Fruit fly (Drosophila melanogaster): ENCODE results near the gene Task7.

The Task7 gene

dm6 chr3R:9378644-9379411 is 33.3 kb downstream of the Task7 start (continued):
- no peak for TF ChIP-seq crp (GFP tag; optimal IDR thresholded peaks at IDR 0.05)
- peak; percentile 6 for TF ChIP-seq CG10543 (GFP tag; optimal IDR thresholded peaks at IDR 0.05)
- peak; percentile 48 for TF ChIP-seq dmrt99B (tag; optimal IDR thresholded peaks at IDR 0.05)
- TF ChIP-seq fd96Cb (tag; optimal IDR thresholded peaks at IDR 0.05) = peak; percentile 70
- TF ChIP-seq trem (tag; optimal IDR thresholded peaks at IDR 0.05) = peak; percentile 85
- 0 out of 2 replicates have a peak, but pooled peaks have one; percentile 15 for TF ChIP-seq CG8765 (GFP tag; IDR thresholded peaks at IDR 0.05)
- TF ChIP-seq Vsx1 (GFP tag; optimal IDR thresholded peaks at IDR 0.05) = peak; percentile 46
- peak; percentile 6 for TF ChIP-seq CG3065 (GFP tag; optimal IDR thresholded peaks at IDR 0.05)
- peak; percentile 7 for TF ChIP-seq CG18476 (GFP tag; optimal IDR thresholded peaks at IDR 0.05)
- peak; percentile 85 for TF ChIP-seq CG17829 (tag; optimal IDR thresholded peaks at IDR 0.05)
- peak; percentile 91 for TF ChIP-seq CG18262 (tag; optimal IDR thresholded peaks at IDR 0.05)
- no peak for TF ChIP-seq CG1792 (GFP tag; optimal IDR thresholded peaks at IDR 0.05)
- peak; percentile 63; the same call in 1 of the 2 replicates for TF ChIP-seq CG10959 (GFP tag; IDR thresholded peaks at IDR 0.05)
- peak; percentile 65 for TF ChIP-seq ac (GFP tag; optimal IDR thresholded peaks at IDR 0.05)
- peak; percentile 25 for TF ChIP-seq CG18764 (GFP tag; optimal IDR thresholded peaks at IDR 0.05)
- TF ChIP-seq kni (GFP tag; optimal IDR thresholded peaks at IDR 0.05) = peak; percentile 90
- TF ChIP-seq CG4328 (GFP tag; optimal IDR thresholded peaks at IDR 0.05) = peak; percentile 35
- peak; percentile 21; the same call in 1 of the 2 replicates for TF ChIP-seq Ptx1 (GFP tag; IDR thresholded peaks at IDR 0.05)
- no peak for TF ChIP-seq sc (optimal IDR thresholded peaks at IDR 0.05)
- peak; percentile 33 for TF ChIP-seq sc (GFP tag; optimal IDR thresholded peaks at IDR 0.05)
- TF ChIP-seq CG14710 (tag; optimal IDR thresholded peaks at IDR 0.05) = peak; percentile 87
- peak; percentile 16 for TF ChIP-seq Jarid2 (GFP tag; optimal IDR thresholded peaks at IDR 0.05)
- TF ChIP-seq CG33213 (GFP tag; optimal IDR thresholded peaks at IDR 0.05) = peak; percentile 15
- peak; percentile 50 for TF ChIP-seq CG13424 (tag; optimal IDR thresholded peaks at IDR 0.05)
- TF ChIP-seq sqz (GFP tag; optimal IDR thresholded peaks at IDR 0.05) = peak; percentile 68
- TF ChIP-seq CG17361 (GFP tag; IDR thresholded peaks at IDR 0.05) = peak; percentile 80
- TF ChIP-seq grn (GFP tag; optimal IDR thresholded peaks at IDR 0.05) = peak; percentile 79
- no peak for TF ChIP-seq Gug (GFP tag; IDR thresholded peaks at IDR 0.05)
- TF ChIP-seq her (GFP tag; optimal IDR thresholded peaks at IDR 0.05) = no peak
- TF ChIP-seq Doc3 (GFP tag; IDR thresholded peaks at IDR 0.05; ENCODE audit: partially characterized antibody) = no peak
- peak; percentile 27 for TF ChIP-seq lab (GFP tag; optimal IDR thresholded peaks at IDR 0.05)
- TF ChIP-seq Fer1 (GFP tag; optimal IDR thresholded peaks at IDR 0.05) = peak; percentile 32
- TF ChIP-seq CG12391 (tag; optimal IDR thresholded peaks at IDR 0.05) = peak; percentile 76
- peak; percentile 30 for TF ChIP-seq CG10431 (GFP tag; optimal IDR thresholded peaks at IDR 0.05)
- TF ChIP-seq Antp (GFP tag; optimal IDR thresholded peaks at IDR 0.05) = no peak
- peak; percentile 63 for TF ChIP-seq Spps (tag; optimal IDR thresholded peaks at IDR 0.05)
- TF ChIP-seq sisA (GFP tag; IDR thresholded peaks at IDR 0.05) = peak; percentile 36
- peak; percentile 24 for TF ChIP-seq Max (GFP tag; optimal IDR thresholded peaks at IDR 0.05)
- no peak for TF ChIP-seq ab (GFP tag; optimal IDR thresholded peaks at IDR 0.05)
- peak; percentile 71 for TF ChIP-seq CG31441 (GFP tag; IDR thresholded peaks at IDR 0.05)
- peak; percentile 4 for TF ChIP-seq scrt (GFP tag; optimal IDR thresholded peaks at IDR 0.05)
- TF ChIP-seq CG15601 (tag; optimal IDR thresholded peaks at IDR 0.05) = peak; percentile 78
- peak; percentile 39 for TF ChIP-seq Usf (GFP tag; optimal IDR thresholded peaks at IDR 0.05)
- TF ChIP-seq Drgx (GFP tag; IDR thresholded peaks at IDR 0.05) = peak; percentile 40
- TF ChIP-seq CG1233 (GFP tag; optimal IDR thresholded peaks at IDR 0.05) = peak; percentile 43
- peak in 1 of 2 experiments; percentile 54 for TF ChIP-seq Hr78 (GFP tag; optimal IDR thresholded peaks at IDR 0.05)
- peak; percentile 92 for TF ChIP-seq CG15696 (tag; optimal IDR thresholded peaks at IDR 0.05)
- peak; percentile 36 for TF ChIP-seq CG3407 (GFP tag; optimal IDR thresholded peaks at IDR 0.05)

Measured in whole organism, embryonic.